Fruit fly (Drosophila melanogaster): ENCODE data around the gene Task7.

- TF ChIP-seq CG17186 (GFP tag; optimal IDR thresholded peaks at IDR 0.05) (no peak), Mes4 (GFP tag; optimal IDR thresholded peaks at IDR 0.05) (no peak)
Observed at dm6 chr3R:9428988-9429387, 16.9 kb upstream of the Task7 start.

All from whole organism, embryonic.